Fruit fly (Drosophila melanogaster): Measurements from ENCODE around the gene Octbeta1R.

Gene Octbeta1R

DNA sequence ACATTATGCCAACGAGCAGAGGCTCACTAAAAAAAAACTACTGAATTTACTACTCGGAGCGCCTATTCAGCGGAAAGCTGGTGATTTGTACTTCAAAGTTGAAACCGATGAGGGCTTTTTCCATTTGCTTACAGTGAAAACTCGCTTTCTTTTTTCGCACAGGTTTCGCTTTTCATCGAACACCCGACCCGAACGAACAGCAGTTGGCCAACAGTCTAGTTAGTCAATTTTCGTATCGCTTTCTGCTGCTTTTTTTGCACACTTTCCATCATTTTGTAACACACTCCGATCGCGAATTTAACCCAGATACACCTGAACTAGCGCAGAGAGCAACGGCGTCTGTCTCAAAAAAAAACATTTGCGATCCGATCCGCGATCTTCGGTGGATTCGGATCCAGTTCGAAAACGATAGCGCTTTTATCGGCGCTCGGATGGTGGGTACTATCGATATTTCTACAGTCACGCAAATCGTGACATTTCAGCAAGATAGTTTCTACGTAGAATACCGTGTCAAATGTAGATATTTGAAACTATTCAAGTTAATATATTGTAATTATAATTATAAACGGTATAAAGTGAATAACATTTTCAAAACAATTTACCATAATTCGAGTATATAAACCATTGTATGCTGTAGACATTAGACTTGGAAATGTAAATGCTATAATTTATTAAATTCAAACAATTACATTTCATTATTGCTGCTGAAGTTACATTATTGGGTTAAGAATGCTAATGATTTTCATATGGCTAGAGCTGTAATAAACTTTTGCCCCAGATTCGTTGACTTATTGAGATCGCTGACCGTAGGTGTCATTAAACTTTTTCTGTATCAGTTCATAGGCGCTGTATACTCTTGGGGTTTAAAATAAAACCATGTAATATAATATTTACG lies 31.5 kb downstream of the Octbeta1R start, which contains the start of gene CG5346 (continued):
- TF ChIP-seq insv (GFP tag; optimal IDR thresholded peaks at IDR 0.05) (no peak), CG12659 (GFP tag; optimal IDR thresholded peaks at IDR 0.05) (peak; percentile 61), nerfin-2 (GFP tag; IDR thresholded peaks at IDR 0.05; ENCODE audit: partially characterized antibody) (peak; percentile 78), Fer2 (tag; optimal IDR thresholded peaks at IDR 0.05) (no peak), B-H2 (GFP tag; optimal IDR thresholded peaks at IDR 0.05) (no peak), Neu2 (GFP tag; optimal IDR thresholded peaks at IDR 0.05; ENCODE audit: borderline replicate concordance) (no peak), Atf3 (GFP tag; optimal IDR thresholded peaks at IDR 0.05) (no peak), bsh (GFP tag; optimal IDR thresholded peaks at IDR 0.05) (peak in 1 of 2 experiments; percentile 31), sisA (GFP tag; IDR thresholded peaks at IDR 0.05) (no peak), Awh (GFP tag; IDR thresholded peaks at IDR 0.05) (no peak), CG7556 (GFP tag; optimal IDR thresholded peaks at IDR 0.05) (no peak), CG30020 (tag; optimal IDR thresholded peaks at IDR 0.05) (no peak), HLHmδ (GFP tag; optimal IDR thresholded peaks at IDR 0.05) (no peak), al (GFP tag; IDR thresholded peaks at IDR 0.05) (no peak), sim (GFP tag; IDR thresholded peaks at IDR 0.05) (no peak), ara (GFP tag; IDR thresholded peaks at IDR 0.05) (no peak), CG14050 (GFP tag; IDR thresholded peaks at IDR 0.05) (no peak), bcd (GFP tag; optimal IDR thresholded peaks at IDR 0.05) (no peak), prd (optimal IDR thresholded peaks at IDR 0.05) (no peak), prd (GFP tag; IDR thresholded peaks at IDR 0.05) (no peak), CG12769 (tag; optimal IDR thresholded peaks at IDR 0.05) (no peak), Med (GFP tag) (peak; percentile 58), CG6175 (GFP tag; IDR thresholded peaks at IDR 0.05) (no peak), CG4360 (GFP tag; IDR thresholded peaks at IDR 0.05) (no peak), D19B (GFP tag; optimal IDR thresholded peaks at IDR 0.05) (no peak), ham (GFP tag; IDR thresholded peaks at IDR 0.05) (no peak), sima (GFP tag; optimal IDR thresholded peaks at IDR 0.05) (no peak), CG12155 (GFP tag; optimal IDR thresholded peaks at IDR 0.05) (no peak), tgo (GFP tag; IDR thresholded peaks at IDR 0.05) (no peak), sc (optimal IDR thresholded peaks at IDR 0.05) (no peak), sc (GFP tag; optimal IDR thresholded peaks at IDR 0.05) (no peak), gcm2 (GFP tag; optimal IDR thresholded peaks at IDR 0.05) (no peak), MTF-1 (GFP tag; optimal IDR thresholded peaks at IDR 0.05; ENCODE audit: borderline replicate concordance) (no peak), CG2116 (GFP tag; optimal IDR thresholded peaks at IDR 0.05) (peak; percentile 41), CG14014 (GFP tag; IDR thresholded peaks at IDR 0.05) (no peak), CG13296 (GFP tag; optimal IDR thresholded peaks at IDR 0.05) (no peak), Scr (GFP tag; IDR thresholded peaks at IDR 0.05; ENCODE audit: partially characterized antibody) (peak; percentile 84), ato (GFP tag; IDR thresholded peaks at IDR 0.05; ENCODE audit: partially characterized antibody) (peak; percentile 87), CG8944 (GFP tag; optimal IDR thresholded peaks at IDR 0.05) (no peak), CG9932 (GFP tag; IDR thresholded peaks at IDR 0.05) (peak; percentile 38; the same call in 1 of the 2 replicates), CG8290 (GFP tag; optimal IDR thresholded peaks at IDR 0.05) (no peak), CG8290 (tag; optimal IDR thresholded peaks at IDR 0.05) (peak in 1 of 2 experiments; percentile 37), CG34224 (GFP tag; IDR thresholded peaks at IDR 0.05; ENCODE audit: partially characterized antibody) (peak; percentile 79), Hr39 (optimal IDR thresholded peaks at IDR 0.05) (no peak), croc (GFP tag; conservative IDR thresholded peaks at IDR 0.05) (no peak), Dref (GFP tag; IDR thresholded peaks at IDR 0.05) (peak; percentile 91), Opbp (GFP tag; IDR thresholded peaks at IDR 0.05; ENCODE audit: partially characterized antibody) (peak; percentile 88), Bdp1 (GFP tag; optimal IDR thresholded peaks at IDR 0.05) (no peak), CG17328 (GFP tag; IDR thresholded peaks at IDR 0.05) (no peak), Ptx1 (GFP tag; IDR thresholded peaks at IDR 0.05) (no peak)
